Worm (Caenorhabditis elegans): Measurements from ENCODE around the gene T23F4.2.

- TF ChIP-seq nhr-11 (tag; optimal IDR thresholded peaks at IDR 0.05): no peak
- TF ChIP-seq nhr-25 (tag; optimal IDR thresholded peaks at IDR 0.05; ENCODE audit: borderline replicate concordance, insufficient read depth): no peak
- TF ChIP-seq mep-1 (tag; optimal IDR thresholded peaks at IDR 0.05): no peak
- no peak for TF ChIP-seq aly-2 (tag; optimal IDR thresholded peaks at IDR 0.05)
- no peak for TF ChIP-seq Y75B8A.6 (GFP tag; IDR thresholded peaks at IDR 0.05)
- TF ChIP-seq ceh-62 (tag; optimal IDR thresholded peaks at IDR 0.05): no peak
- TF ChIP-seq egl-27 (tag; optimal IDR thresholded peaks at IDR 0.05): no peak
- no peak for TF ChIP-seq ama-1 (optimal IDR thresholded peaks at IDR 0.05)
- TF ChIP-seq nhr-6 (tag; optimal IDR thresholded peaks at IDR 0.05): no peak
- TF ChIP-seq pha-4 (GFP tag; IDR thresholded peaks at IDR 0.05): no peak
- no peak for TF ChIP-seq pha-4 (tag; optimal IDR thresholded peaks at IDR 0.05)
- TF ChIP-seq egl-43 (GFP tag; IDR thresholded peaks at IDR 0.05): no peak
- TF ChIP-seq fos-1 (tag; optimal IDR thresholded peaks at IDR 0.05): no peak
These were observed 10.1 kb upstream of the T23F4.2 start for ce11 chrII:1153299-1153698.
